Worm (Caenorhabditis elegans) whole organism, L4 larva: ENCODE results near the gene srlf-22.

ENCODE experiments used
- F10B5.3 ChIP-seq: sonication (generic microtip); optimal IDR thresholded peaks from 2 replicates; lab custom pipeline; 2016; ENCODE audit warnings: mild to moderate bottlenecking, missing genetic modification characterization, missing compliant biosample characterization
- F44E2.7 ChIP-seq: fragments of 200-800 bp; sonication (Bioruptor generic); IDR thresholded peaks from 2 replicates; pipeline ENCODE4 v2.1.2; 2022; ENCODE audit warnings: missing genetic modification characterization, missing compliant biosample characterization
- T26A8.4 ChIP-seq: fragments of 200-800 bp; sonication (Bioruptor generic); IDR thresholded peaks from 2 replicates; pipeline ENCODE4 v1.3.6; 2022; ENCODE audit warnings: missing genetic modification characterization, missing compliant biosample characterization
- Y48G9A.11 ChIP-seq: fragments of 200-800 bp; sonication (Bioruptor generic); IDR thresholded peaks from 2 replicates; pipeline ENCODE4 v1.3.6; 2022; ENCODE audit warnings: missing genetic modification reagents, missing genetic modification characterization, missing compliant biosample characterization
- Y5F2A.4 ChIP-seq: fragments of 200-800 bp; sonication (Bioruptor generic); optimal IDR thresholded peaks from 2 replicates; lab custom pipeline; 2018; ENCODE audit warnings: mild to moderate bottlenecking, missing genetic modification characterization, missing compliant biosample characterization
- Y75B8A.6 ChIP-seq: fragments of 200-800 bp; sonication (Bioruptor generic); IDR thresholded peaks from 2 replicates; pipeline ENCODE4 v1.3.6; 2022; ENCODE audit warnings: missing genetic modification reagents, missing genetic modification characterization, missing compliant biosample characterization
- ZK337.2 ChIP-seq: fragments of 200-800 bp; sonication (Bioruptor generic); IDR thresholded peaks from 2 replicates; pipeline ENCODE4 v1.3.6; 2022; ENCODE audit warnings: missing genetic modification reagents, missing genetic modification characterization, missing compliant biosample characterization
- aha-1 ChIP-seq: fragments of 150-350 bp; peaks from one replicate; lab custom pipeline; 2014; ENCODE audit warnings: missing biosample characterization, missing genetic modification characterization
- ceh-20 ChIP-seq: fragments of 200-800 bp; sonication (Bioruptor generic); IDR thresholded peaks from 2 replicates; pipeline ENCODE4 v1.3.6; 2022; ENCODE audit warnings: missing genetic modification reagents, missing genetic modification characterization, missing compliant biosample characterization
- ces-1 ChIP-seq: fragments of 150-350 bp; sonication (generic microtip); optimal IDR thresholded peaks from 4 replicates; lab custom pipeline; 2014; ENCODE audit warnings: missing biosample characterization, missing genetic modification reagents, missing genetic modification characterization
- ctbp-1 ChIP-seq: fragments of 200-800 bp; sonication (Bioruptor generic); IDR thresholded peaks from 2 replicates; pipeline ENCODE4 v1.3.6; 2022; ENCODE audit warnings: missing genetic modification reagents, missing genetic modification characterization, missing compliant biosample characterization
- daf-12 ChIP-seq: fragments of 150-350 bp; optimal IDR thresholded peaks from 2 replicates; lab custom pipeline; 2014; ENCODE audit warnings: missing biosample characterization, missing genetic modification reagents, missing genetic modification characterization
- dmd-8 ChIP-seq: fragments of 200-800 bp; sonication (Bioruptor generic); IDR thresholded peaks from 2 replicates; pipeline ENCODE4 v1.3.6; 2022; ENCODE audit warnings: missing genetic modification characterization, missing compliant biosample characterization
- duxl-1 ChIP-seq: sonication (generic microtip); optimal IDR thresholded peaks from 2 replicates; lab custom pipeline; 2016; ENCODE audit warnings: mild to moderate bottlenecking, missing genetic modification characterization, moderate library complexity, missing compliant biosample characterization; ENCODE audit not compliant: poor library complexity
- fos-1 ChIP-seq: fragments of 150-350 bp; optimal IDR thresholded peaks from 2 replicates; lab custom pipeline; 2014; ENCODE audit warnings: missing biosample characterization, missing genetic modification characterization
- hif-1 ChIP-seq, 2 experiments: sonication (generic microtip); optimal IDR thresholded peaks; 2 replicates each; lab custom pipeline; 2016 to 2017; ENCODE audit warnings: missing compliant biosample characterization in 2 of 2, missing genetic modification characterization in 2 of 2, missing genetic modification reagents in 2 of 2, missing genotype in 2 of 2, mild to moderate bottlenecking in 1 of 2
- hlh-11 ChIP-seq: fragments of 200-800 bp; sonication (Bioruptor generic); optimal IDR thresholded peaks from 2 replicates; lab custom pipeline; 2018; ENCODE audit warnings: mild to moderate bottlenecking, missing genetic modification characterization, missing compliant biosample characterization
- hlh-30 ChIP-seq: sonication (generic microtip); optimal IDR thresholded peaks from 2 replicates; lab custom pipeline; 2017; ENCODE audit warnings: antibody characterized with exemption, mild to moderate bottlenecking, missing genetic modification characterization, missing compliant biosample characterization; ENCODE audit not compliant: insufficient read depth
- hmg-1.1 ChIP-seq: fragments of 200-800 bp; sonication (Bioruptor generic); IDR thresholded peaks from 2 replicates; pipeline ENCODE4 v1.3.6; 2022; ENCODE audit warnings: missing genetic modification reagents, missing genetic modification characterization, missing compliant biosample characterization
- lin-13 ChIP-seq: fragments of 150-350 bp; optimal IDR thresholded peaks from 2 replicates; lab custom pipeline; 2014; ENCODE audit warnings: missing biosample characterization, missing genetic modification reagents, missing genetic modification characterization
- lir-3 ChIP-seq: sonication (generic microtip); optimal IDR thresholded peaks from 2 replicates; lab custom pipeline; 2016; ENCODE audit warnings: mild to moderate bottlenecking, missing genetic modification characterization, missing compliant biosample characterization
- madf-5 ChIP-seq, 2 experiments: fragments of 200-800 bp; sonication (Bioruptor generic); IDR thresholded peaks; 2 replicates each; pipeline ENCODE4 v1.3.6; 2022; ENCODE audit warnings: missing compliant biosample characterization in 2 of 2, missing genetic modification characterization in 2 of 2
- madf-9 ChIP-seq: fragments of 200-800 bp; sonication (Bioruptor generic); conservative IDR thresholded peaks from 2 replicates; pipeline ENCODE4 v1.3.6; 2022; ENCODE audit warnings: missing genetic modification reagents, missing genetic modification characterization, missing compliant biosample characterization
- mes-2 ChIP-seq: sonication (generic microtip); optimal IDR thresholded peaks from 2 replicates; lab custom pipeline; 2016; ENCODE audit warnings: missing genotype, mild to moderate bottlenecking, missing genetic modification characterization, missing compliant biosample characterization; ENCODE audit not compliant: poor library complexity, severe bottlenecking
- mxl-2 ChIP-seq: fragments of 200-800 bp; sonication (Bioruptor generic); conservative IDR thresholded peaks from 2 replicates; pipeline ENCODE4 v1.3.6; 2022; ENCODE audit warnings: missing genetic modification reagents, missing genetic modification characterization, missing compliant biosample characterization
- nhr-41 ChIP-seq: fragments of 200-800 bp; sonication (Bioruptor generic); IDR thresholded peaks from 2 replicates; pipeline ENCODE4 v1.3.6; 2022; ENCODE audit warnings: missing genetic modification reagents, missing genetic modification characterization, missing compliant biosample characterization
- nhr-42 ChIP-seq: fragments of 200-800 bp; sonication (Bioruptor generic); IDR thresholded peaks from 2 replicates; pipeline ENCODE4 v1.3.6; 2022; ENCODE audit warnings: missing genetic modification characterization, missing compliant biosample characterization
- nhr-6 ChIP-seq: fragments of 150-350 bp; optimal IDR thresholded peaks from 2 replicates; lab custom pipeline; 2014; ENCODE audit warnings: missing biosample characterization, missing genetic modification characterization
- php-3 ChIP-seq: fragments of 200-800 bp; sonication (Bioruptor generic); IDR thresholded peaks from 2 replicates; pipeline ENCODE4 v1.3.6; 2022; ENCODE audit warnings: missing genetic modification reagents, missing genetic modification characterization, missing compliant biosample characterization
- pqm-1 ChIP-seq: sonication (generic microtip); optimal IDR thresholded peaks from 2 replicates; lab custom pipeline; 2017; ENCODE audit warnings: missing biosample characterization, missing genetic modification characterization
- rbr-2 ChIP-seq: sonication (generic microtip); optimal IDR thresholded peaks from 2 replicates; lab custom pipeline; 2016; ENCODE audit warnings: missing genotype, missing genetic modification characterization, missing compliant biosample characterization
- sdz-12 ChIP-seq: fragments of 200-800 bp; sonication (Bioruptor generic); optimal IDR thresholded peaks from 2 replicates; lab custom pipeline; 2018; ENCODE audit warnings: mild to moderate bottlenecking, missing genetic modification characterization, missing compliant biosample characterization
- set-16 ChIP-seq: fragments of 200-800 bp; sonication (Bioruptor generic); IDR thresholded peaks from 2 replicates; pipeline ENCODE4 v1.3.6; 2022; ENCODE audit warnings: missing genetic modification reagents, missing genetic modification characterization, missing compliant biosample characterization
- skn-1 ChIP-seq: fragments of 150-350 bp; optimal IDR thresholded peaks from 2 replicates; lab custom pipeline; 2014; ENCODE audit warnings: missing biosample characterization, missing genetic modification characterization
- snpc-1.2 ChIP-seq: fragments of 200-800 bp; sonication (Bioruptor generic); IDR thresholded peaks from 2 replicates; pipeline ENCODE4 v1.3.6; 2022; ENCODE audit warnings: missing genetic modification reagents, missing genetic modification characterization, missing compliant biosample characterization
- spr-1 ChIP-seq: sonication (generic microtip); optimal IDR thresholded peaks from 2 replicates; lab custom pipeline; 2016; ENCODE audit warnings: mild to moderate bottlenecking, missing genetic modification characterization, missing compliant biosample characterization
- unc-130 ChIP-seq: sonication (generic microtip); optimal IDR thresholded peaks from 2 replicates; lab custom pipeline; 2016; ENCODE audit warnings: missing genetic modification reagents, missing genetic modification characterization, missing compliant biosample characterization
- vab-7 ChIP-seq: fragments of 200-800 bp; sonication (Bioruptor generic); IDR thresholded peaks from 2 replicates; pipeline ENCODE4 v1.3.6; 2022; ENCODE audit warnings: missing genetic modification reagents, missing genetic modification characterization, missing compliant biosample characterization
- zfp-2 ChIP-seq: sonication (generic microtip); optimal IDR thresholded peaks from 2 replicates; lab custom pipeline; 2016; ENCODE audit warnings: mild to moderate bottlenecking, missing genetic modification characterization, missing compliant biosample characterization
- zfp-3 ChIP-seq: fragments of 200-800 bp; sonication (Bioruptor generic); conservative IDR thresholded peaks from 2 replicates; pipeline ENCODE4 v1.3.6; 2022; ENCODE audit warnings: missing genetic modification reagents, missing genetic modification characterization, missing compliant biosample characterization
- zip-11 ChIP-seq: fragments of 200-800 bp; sonication (Bioruptor generic); IDR thresholded peaks from 2 replicates; pipeline ENCODE4 v1.3.6; 2022; ENCODE audit warnings: missing genetic modification characterization, missing compliant biosample characterization

srlf-22 gene

DNA sequence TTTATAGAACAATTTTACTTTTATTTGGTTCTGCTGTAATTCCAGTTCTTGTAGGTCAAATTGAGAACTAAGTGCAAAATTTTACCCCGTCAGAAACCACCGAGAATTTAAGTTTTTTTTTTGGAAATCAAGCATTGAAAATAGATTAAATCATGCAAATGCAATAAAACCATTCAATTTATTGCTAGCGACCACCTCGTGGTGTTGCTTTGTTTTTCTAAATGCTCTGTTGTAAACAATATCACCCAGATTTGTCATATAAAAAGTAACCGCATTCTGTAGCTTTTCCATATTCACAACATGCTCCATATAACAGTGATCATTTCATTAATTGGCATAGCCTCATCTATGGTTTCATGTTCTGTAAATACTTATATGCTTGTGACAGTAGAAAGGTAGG, 41.4 kb upstream of the srlf-22 start, which contains the start of gene srbc-12:
Gene srbc-12 (plus strand): TSS at position 301 of the 400 bp plus-strand sequence.
- TF ChIP-seq snpc-1.2 (GFP tag; lab: Robert Waterston, UW) = no peak
- no peak for TF ChIP-seq T26A8.4 (GFP tag; lab: Robert Waterston, UW)
- no peak for TF ChIP-seq Y5F2A.4 (GFP tag; lab: Kevin White, UChicago)
- no peak for TF ChIP-seq madf-5 (GFP tag; IDR thresholded peaks at IDR 0.05; lab: Robert Waterston, UW)
- no peak for TF ChIP-seq sdz-12
- TF ChIP-seq hlh-30 (tag; lab: Kevin White, UChicago) = no peak
- no peak for TF ChIP-seq lin-13 (GFP tag; lab: Kevin White, UChicago)

DNA sequence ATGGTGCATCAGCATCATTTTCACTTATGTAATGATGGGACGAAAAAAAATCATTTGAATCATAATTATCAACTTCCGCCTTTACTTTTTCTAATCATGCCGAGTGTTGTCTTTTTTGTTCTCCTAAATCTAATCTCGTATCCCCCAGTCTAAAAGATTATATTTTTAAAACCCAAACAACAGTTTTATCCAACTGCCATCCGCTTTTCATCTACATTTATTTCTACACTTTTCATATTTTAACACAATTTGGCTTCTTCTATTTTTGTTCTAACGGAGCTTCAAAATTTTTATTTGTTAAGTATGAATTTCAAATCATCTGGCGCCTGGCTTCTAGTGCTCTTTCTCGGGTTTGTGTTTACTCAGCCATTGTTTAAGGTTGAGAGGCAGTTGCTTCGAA, 38.8 kb upstream of the srlf-22 start, which contains the start of gene K09C6.3:
Gene K09C6.3 (plus strand): TSS at position 301 of the 400 bp plus-strand sequence.
- no peak for TF ChIP-seq pqm-1 (tag; lab: Kevin White, UChicago)
- no peak for TF ChIP-seq spr-1
- TF ChIP-seq php-3 (GFP tag; lab: Robert Waterston, UW) = no peak

DNA sequence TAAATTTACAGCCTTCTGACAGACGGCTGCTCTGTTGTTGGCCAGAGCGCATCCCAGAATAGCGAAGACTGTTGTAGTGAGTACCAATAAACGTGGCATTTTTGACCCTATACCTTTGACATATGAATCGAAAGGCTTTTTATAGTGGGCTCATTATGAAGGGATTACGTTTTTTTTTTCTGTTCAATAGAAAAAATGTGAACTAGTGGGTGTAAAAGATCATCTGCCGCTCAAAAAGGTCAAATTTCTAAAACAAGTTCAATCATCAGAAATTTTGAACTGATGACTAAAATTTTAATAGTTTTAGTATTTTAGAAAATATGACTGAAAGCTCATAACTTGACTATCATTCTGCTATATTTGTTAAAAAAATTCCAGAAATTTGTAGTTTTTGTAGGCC, 36.0 kb upstream of the srlf-22 start, which contains the start of gene K09C6.9:
Gene K09C6.9 (minus strand): TSS at position 101 of the 400 bp plus-strand sequence.
- TF ChIP-seq sdz-12 (no peak), mes-2 (tag; lab: Kevin White, UChicago) (no peak), zip-11 (GFP tag; lab: Robert Waterston, UW) (no peak), duxl-1 (tag; lab: Kevin White, UChicago) (no peak), unc-130 (GFP tag; lab: Kevin White, UChicago) (no peak), rbr-2 (tag; lab: Kevin White, UChicago) (no peak), daf-12 (no peak), zfp-3 (GFP tag; lab: Robert Waterston, UW) (no peak)

DNA sequence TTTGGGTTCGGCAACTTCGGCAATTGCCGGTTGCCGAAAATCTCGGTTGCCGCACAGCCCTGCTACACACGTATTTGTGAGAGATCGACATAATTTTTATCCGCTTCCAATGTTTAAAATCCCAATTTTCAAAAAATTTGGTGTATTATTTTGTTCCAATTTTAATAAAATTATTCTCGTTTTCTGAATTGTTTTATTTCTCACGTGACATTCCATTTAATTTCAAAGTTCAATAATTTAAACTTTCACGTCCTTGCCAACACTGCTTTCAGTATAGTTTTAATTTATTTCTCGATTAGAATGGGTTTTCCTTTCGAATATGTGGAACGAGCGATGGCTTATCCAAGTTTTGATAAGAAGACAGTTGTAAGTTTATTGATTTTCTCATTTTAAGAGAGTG, 34.4 kb upstream of the srlf-22 start, which contains the start of gene K09C6.2:
Gene K09C6.2 (plus strand): TSS at position 301 of the 400 bp plus-strand sequence.
- TF ChIP-seq rbr-2 (tag; lab: Kevin White, UChicago) (no peak), vab-7 (GFP tag; lab: Robert Waterston, UW) (no peak), ZK337.2 (GFP tag; lab: Robert Waterston, UW) (no peak), set-16 (no peak)
- TF ChIP-seq, all 104 proteins: peak for 0

DNA sequence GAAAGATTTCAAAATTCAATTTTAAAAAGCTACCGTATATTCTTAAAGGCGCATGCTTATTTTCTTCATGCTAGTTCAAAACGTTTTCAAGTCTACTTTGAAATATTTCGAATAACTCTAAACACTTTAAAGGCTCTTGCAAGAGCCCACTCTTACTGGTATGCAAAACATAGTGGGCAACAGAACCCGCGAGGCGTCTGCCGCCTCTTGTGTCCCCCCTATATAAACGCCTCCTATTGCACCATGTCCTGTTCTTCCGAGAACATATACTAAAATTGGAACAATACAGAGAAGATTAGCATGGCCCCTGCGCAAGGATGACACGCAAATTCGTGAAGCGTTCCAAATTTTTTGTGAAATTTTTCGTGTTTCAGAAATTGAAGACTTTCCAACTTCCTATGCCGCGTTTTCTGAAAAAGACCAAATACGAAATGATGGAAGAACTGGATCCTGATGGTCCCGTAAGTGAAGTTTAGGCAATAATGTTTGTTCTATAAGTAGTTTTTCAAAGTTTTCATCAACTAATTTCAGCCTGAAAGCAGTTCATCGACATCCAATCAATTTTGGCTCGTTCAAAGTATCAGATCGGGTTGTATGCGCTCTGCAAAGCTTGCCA, 32.0 kb upstream of the srlf-22 start:
- TF ChIP-seq madf-9 (GFP tag; lab: Robert Waterston, UW) (no peak), hif-1 (tag; optimal IDR thresholded peaks at IDR 0.05; lab: Kevin White, UChicago) (no peak), mxl-2 (GFP tag; lab: Robert Waterston, UW) (no peak), nhr-41 (no peak), ces-1 (GFP tag; lab: Kevin White, UChicago) (no peak), fos-1 (tag; lab: Kevin White, UChicago) (no peak), ctbp-1 (GFP tag; lab: Robert Waterston, UW) (no peak), zfp-2 (no peak), daf-12 (no peak), mes-2 (tag; lab: Kevin White, UChicago) (no peak), lir-3 (tag; lab: Kevin White, UChicago) (no peak), F44E2.7 (GFP tag; lab: Robert Waterston, UW) (0 out of 2 replicates have a peak, but pooled peaks have one; percentile 25), zip-11 (GFP tag; lab: Robert Waterston, UW) (no peak), hmg-1.1 (GFP tag; lab: Robert Waterston, UW) (no peak), Y48G9A.11 (GFP tag; lab: Robert Waterston, UW) (0 out of 2 replicates have a peak, but pooled peaks have one; percentile 43), madf-5 (GFP tag; IDR thresholded peaks at IDR 0.05; lab: Robert Waterston, UW) (no peak; a peak in 1 of 4 replicates), nhr-42 (no peak), hlh-30 (tag; lab: Kevin White, UChicago) (no peak), dmd-8 (GFP tag; lab: Robert Waterston, UW) (no peak), nhr-6 (tag; lab: Kevin White, UChicago) (no peak), pqm-1 (tag; lab: Kevin White, UChicago) (no peak), aha-1 (tag; lab: Kevin White, UChicago) (no peak), zfp-3 (GFP tag; lab: Robert Waterston, UW) (no peak), skn-1 (no peak), F10B5.3 (tag; lab: Kevin White, UChicago) (no peak), Y75B8A.6 (GFP tag; lab: Robert Waterston, UW) (0 out of 2 replicates have a peak, but pooled peaks have one; percentile 12), ceh-20 (GFP tag; lab: Robert Waterston, UW) (no peak), hlh-11 (no peak)
